Worm (Caenorhabditis elegans) whole organism, midembryonic: ENCODE data around the gene Y47D7A.17.

ENCODE experiments used
- T22C8.4 ChIP-seq: fragments of 200-800 bp; sonication (Bioruptor generic); IDR thresholded peaks from 2 replicates; pipeline ENCODE4 v1.3.6; 2022; ENCODE audit warnings: missing genetic modification characterization, missing compliant biosample characterization
- cog-1 ChIP-seq: sonication (generic microtip); optimal IDR thresholded peaks from 2 replicates; lab custom pipeline; 2016; ENCODE audit warnings: missing genetic modification characterization, missing compliant biosample characterization
- flt-1 ChIP-seq: fragments of 200-800 bp; sonication (Bioruptor generic); IDR thresholded peaks from 2 replicates; pipeline ENCODE4 v1.3.6; 2022; ENCODE audit warnings: missing genetic modification characterization, missing compliant biosample characterization
- klf-2 ChIP-seq: fragments of 200-800 bp; sonication (Bioruptor generic); conservative IDR thresholded peaks from 2 replicates; pipeline ENCODE4 v1.3.6; 2022; ENCODE audit warnings: missing genetic modification reagents, missing genetic modification characterization, missing compliant biosample characterization
- med-1 ChIP-seq: sonication (generic microtip); optimal IDR thresholded peaks from 2 replicates; lab custom pipeline; 2017; ENCODE audit warnings: missing genetic modification characterization, mild to moderate bottlenecking, missing compliant biosample characterization, antibody characterized with exemption, missing genetic modification reagents; ENCODE audit not compliant: insufficient read depth
- ref-1 ChIP-seq: fragments of 200-800 bp; sonication (Bioruptor generic); conservative IDR thresholded peaks from 2 replicates; pipeline ENCODE4 v1.3.6; 2022; ENCODE audit warnings: missing genetic modification reagents, missing genetic modification characterization, missing compliant biosample characterization
- tab-1 ChIP-seq: fragments of 200-800 bp; sonication (Bioruptor generic); IDR thresholded peaks from 2 replicates; pipeline ENCODE4 v1.3.6; 2022; ENCODE audit warnings: missing genetic modification characterization, missing compliant biosample characterization
- ztf-23 ChIP-seq: fragments of 200-800 bp; sonication (Bioruptor generic); IDR thresholded peaks from 2 replicates; pipeline ENCODE4 v1.3.6; 2022; ENCODE audit warnings: missing genetic modification reagents, missing genetic modification characterization, missing compliant biosample characterization
- ztf-29 ChIP-seq: fragments of 200-800 bp; sonication (Bioruptor generic); IDR thresholded peaks from 2 replicates; pipeline ENCODE4 v1.3.6; 2022; ENCODE audit warnings: missing genetic modification reagents, missing genetic modification characterization, missing compliant biosample characterization

Gene Y47D7A.17

ce11 chrV:4370515-4370914 lies 41.1 kb downstream of the Y47D7A.17 start:
- TF ChIP-seq ref-1 (GFP tag; lab: Robert Waterston, UW) (no peak), T22C8.4 (GFP tag; lab: Robert Waterston, UW) (no peak), cog-1 (tag; lab: Kevin White, UChicago) (no peak), tab-1 (GFP tag; lab: Robert Waterston, UW) (no peak), ztf-29 (GFP tag; lab: Robert Waterston, UW) (no peak), ztf-23 (no peak), klf-2 (GFP tag; lab: Robert Waterston, UW) (no peak), flt-1 (GFP tag; lab: Robert Waterston, UW) (no peak)

- TF ChIP-seq med-1 (GFP tag; lab: Kevin White, UChicago) (no peak), ref-1 (GFP tag; lab: Robert Waterston, UW) (no peak), cog-1 (tag; lab: Kevin White, UChicago) (no peak), ztf-29 (GFP tag; lab: Robert Waterston, UW) (no peak), klf-2 (GFP tag; lab: Robert Waterston, UW) (no peak), T22C8.4 (GFP tag; lab: Robert Waterston, UW) (no peak), flt-1 (GFP tag; lab: Robert Waterston, UW) (no peak)
Observed at ce11 chrV:4366440-4366839, 45.2 kb downstream of the Y47D7A.17 start, which contains the start of gene F32D1.11. Gene F32D1.11 (minus strand): TSS chrV:4366540.

ce11 chrV:4364517-4364916 lies 47.1 kb downstream of the Y47D7A.17 start, which contains the start of gene grl-13:
Gene grl-13 (minus strand): TSS chrV:4364617.
- TF ChIP-seq tab-1 (GFP tag; lab: Robert Waterston, UW), result no peak
- TF ChIP-seq ztf-29 (GFP tag; lab: Robert Waterston, UW), result no peak
- no peak for TF ChIP-seq T22C8.4 (GFP tag; lab: Robert Waterston, UW)
- TF ChIP-seq ztf-23, result no peak
- no peak for TF ChIP-seq flt-1 (GFP tag; lab: Robert Waterston, UW)
- TF ChIP-seq med-1 (GFP tag; lab: Kevin White, UChicago), result no peak
- no peak for TF ChIP-seq ref-1 (GFP tag; lab: Robert Waterston, UW)
- TF ChIP-seq klf-2 (GFP tag; lab: Robert Waterston, UW), result no peak
- TF ChIP-seq cog-1 (tag; lab: Kevin White, UChicago), result no peak
